Worm (Caenorhabditis elegans): ENCODE data around the gene K10H10.13.

ce11 chrII:14510162-14510561 lies 927 bp downstream of the K10H10.13 start:
- no peak for TF ChIP-seq unc-62 (GFP tag; optimal IDR thresholded peaks at IDR 0.05)
- no peak for TF ChIP-seq unc-39 (tag; optimal IDR thresholded peaks at IDR 0.05)
- no peak for TF ChIP-seq lin-32 (GFP tag; optimal IDR thresholded peaks at IDR 0.05)
- no peak for TF ChIP-seq nhr-12 (tag; optimal IDR thresholded peaks at IDR 0.05)
- no peak for TF ChIP-seq mab-5 (tag; optimal IDR thresholded peaks at IDR 0.05)
- TF ChIP-seq snpc-4 (tag; optimal IDR thresholded peaks at IDR 0.05) = no peak
- no peak for TF ChIP-seq sem-2 (GFP tag; optimal IDR thresholded peaks at IDR 0.05)
- TF ChIP-seq lsy-2 (tag; optimal IDR thresholded peaks at IDR 0.05) = no peak
- TF ChIP-seq ztf-11 (tag; optimal IDR thresholded peaks at IDR 0.05) = no peak
